Fruit fly (Drosophila melanogaster): ENCODE results near the gene CG4325.

The CG4325 gene

DNA sequence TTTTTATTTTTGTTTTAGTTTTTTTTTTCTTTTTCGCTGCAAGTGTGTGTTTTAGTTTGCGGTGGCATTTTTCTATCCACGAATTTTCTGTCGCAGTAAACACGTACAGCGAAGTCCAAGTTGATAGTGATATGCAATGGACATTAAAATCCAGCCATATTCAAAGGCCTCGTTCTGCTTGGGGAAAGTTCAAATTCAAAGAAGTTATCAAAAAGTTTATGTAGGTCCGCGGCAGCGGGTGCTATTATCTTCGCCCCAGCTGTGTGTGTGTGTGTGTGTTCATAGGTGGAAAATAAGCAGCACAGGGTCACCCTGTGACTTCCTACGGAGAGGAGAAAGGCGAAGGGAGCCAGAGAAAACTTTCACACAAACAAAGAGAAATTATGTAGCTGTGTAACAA is 43.9 kb upstream of the CG4325 start (continued):
- TF ChIP-seq Ptx1 (GFP tag; IDR thresholded peaks at IDR 0.05): peak; percentile 70
- TF ChIP-seq Adf1 (GFP tag; IDR thresholded peaks at IDR 0.05): no peak
- TF ChIP-seq Rx (GFP tag; IDR thresholded peaks at IDR 0.05): peak; percentile 58
- TF ChIP-seq CG17612 (GFP tag; IDR thresholded peaks at IDR 0.05): no peak
- TF ChIP-seq CG9932 (GFP tag; IDR thresholded peaks at IDR 0.05): peak; percentile 27; the same call in 1 of the 2 replicates
- no peak for TF ChIP-seq Sin3A (optimal IDR thresholded peaks at IDR 0.05)
- TF ChIP-seq tx (GFP tag; optimal IDR thresholded peaks at IDR 0.05): peak; percentile 36

dm6 chrX:2083678-2084162 is 40.1 kb upstream of the CG4325 start:
- peak; percentile 60 for TF ChIP-seq Dip3 (GFP tag; optimal IDR thresholded peaks at IDR 0.05)
- peak; percentile 81 for TF ChIP-seq CG14667 (GFP tag; IDR thresholded peaks at IDR 0.05)
- peak; percentile 75 for TF ChIP-seq CG3407 (GFP tag; optimal IDR thresholded peaks at IDR 0.05)
- no peak for TF ChIP-seq ash1 (GFP tag; optimal IDR thresholded peaks at IDR 0.05)
- TF ChIP-seq bowl (GFP tag; IDR thresholded peaks at IDR 0.05): peak; percentile 64
- TF ChIP-seq Fer3 (tag; optimal IDR thresholded peaks at IDR 0.05): peak; percentile 56
- peak; percentile 77 for TF ChIP-seq CG1602 (GFP tag; optimal IDR thresholded peaks at IDR 0.05)
- TF ChIP-seq CG15269 (tag; optimal IDR thresholded peaks at IDR 0.05): peak; percentile 84
- TF ChIP-seq Dp (GFP tag; optimal IDR thresholded peaks at IDR 0.05): no peak
- no peak for TF ChIP-seq luna (GFP tag; optimal IDR thresholded peaks at IDR 0.05)
- TF ChIP-seq slp2 (GFP tag; optimal IDR thresholded peaks at IDR 0.05): peak; percentile 70
- peak; percentile 90 for TF ChIP-seq ci (GFP tag; IDR thresholded peaks at IDR 0.05)
- peak; percentile 77 for TF ChIP-seq nmo (GFP tag; optimal IDR thresholded peaks at IDR 0.05)
- peak; percentile 76 for TF ChIP-seq Hsf (GFP tag; optimal IDR thresholded peaks at IDR 0.05)
- TF ChIP-seq D19B (GFP tag; optimal IDR thresholded peaks at IDR 0.05): peak; percentile 97
- TF ChIP-seq lab (GFP tag; optimal IDR thresholded peaks at IDR 0.05): peak; percentile 82
- TF ChIP-seq chif (GFP tag; optimal IDR thresholded peaks at IDR 0.05): peak; percentile 80 to 85
- peak; percentile 55; the same call in 1 of the 2 replicates for TF ChIP-seq danr (GFP tag; IDR thresholded peaks at IDR 0.05)
- TF ChIP-seq ac (GFP tag; optimal IDR thresholded peaks at IDR 0.05): peak; percentile 70
- TF ChIP-seq HHEX (GFP tag; optimal IDR thresholded peaks at IDR 0.05): peak; percentile 73
- no peak for TF ChIP-seq Doc3 (GFP tag; IDR thresholded peaks at IDR 0.05; ENCODE audit: partially characterized antibody)
- peak; percentile 60 for TF ChIP-seq CG12071 (GFP tag; optimal IDR thresholded peaks at IDR 0.05)
- peak in 1 of 2 experiments; percentile 98 for TF ChIP-seq Hr78 (GFP tag; optimal IDR thresholded peaks at IDR 0.05)
- peak; percentile 75 for TF ChIP-seq Ssrp (tag; optimal IDR thresholded peaks at IDR 0.05)
- peak; percentile 79 for TF ChIP-seq eyg (GFP tag; optimal IDR thresholded peaks at IDR 0.05)
- TF ChIP-seq ranshi (GFP tag; IDR thresholded peaks at IDR 0.05): peak; percentile 86
- peak; percentile 63 for TF ChIP-seq twi (tag; optimal IDR thresholded peaks at IDR 0.05)
- TF ChIP-seq CG11696 (GFP tag; IDR thresholded peaks at IDR 0.05): peak; percentile 69; the same call in 1 of the 2 replicates
- TF ChIP-seq CG12155 (GFP tag; optimal IDR thresholded peaks at IDR 0.05): peak; percentile 63
- peak; percentile 28 for TF ChIP-seq schlank (tag; optimal IDR thresholded peaks at IDR 0.05)
- peak; percentile 77 for TF ChIP-seq Hmr (GFP tag; optimal IDR thresholded peaks at IDR 0.05)
- peak; percentile 62 for TF ChIP-seq NFAT (GFP tag; IDR thresholded peaks at IDR 0.05)
- TF ChIP-seq slbo (GFP tag; IDR thresholded peaks at IDR 0.05): peak; percentile 82
- peak; percentile 75 for TF ChIP-seq HmgZ (tag; optimal IDR thresholded peaks at IDR 0.05)
- TF ChIP-seq tna (GFP tag; IDR thresholded peaks at IDR 0.05; ENCODE audit: partially characterized antibody): 0 out of 2 replicates have a peak, but pooled peaks have one; percentile 27
- peak; percentile 73 for TF ChIP-seq CG6254 (GFP tag; optimal IDR thresholded peaks at IDR 0.05)
- TF ChIP-seq ro (GFP tag; IDR thresholded peaks at IDR 0.05): peak; percentile 44; the same call in 1 of the 2 replicates
- peak; percentile 82 for TF ChIP-seq CG7839 (tag; optimal IDR thresholded peaks at IDR 0.05)
- peak; percentile 83 for TF ChIP-seq pb (GFP tag; optimal IDR thresholded peaks at IDR 0.05)
- peak; percentile 41 for TF ChIP-seq CG6654 (GFP tag; optimal IDR thresholded peaks at IDR 0.05)
- TF ChIP-seq CG1792 (GFP tag; optimal IDR thresholded peaks at IDR 0.05): peak; percentile 74
- TF ChIP-seq dm (GFP tag; optimal IDR thresholded peaks at IDR 0.05): peak; percentile 74
- peak; percentile 83 for TF ChIP-seq D19A (tag; optimal IDR thresholded peaks at IDR 0.05)
